Fruit fly (Drosophila melanogaster): ENCODE data around the gene Ilp4.

DNA sequence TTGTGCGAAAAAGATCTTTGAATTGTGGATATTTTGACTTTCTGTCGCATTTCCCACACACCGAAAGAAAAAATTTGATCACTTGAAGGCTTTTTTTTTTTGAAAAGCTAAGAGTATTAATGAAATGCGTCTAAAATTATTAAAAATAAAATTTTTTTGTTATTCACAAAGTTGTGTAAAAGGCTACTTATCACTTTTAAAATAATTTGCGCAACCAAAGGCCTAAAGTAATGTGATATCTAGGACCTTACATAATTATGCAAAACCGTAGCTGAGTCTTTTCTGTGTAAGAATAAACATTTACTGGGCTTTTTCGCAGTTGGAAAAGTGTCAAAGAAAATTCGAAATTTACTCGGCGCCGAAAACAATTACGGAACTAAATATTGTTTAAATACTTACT, 39.8 kb downstream of the Ilp4 start:
- TF ChIP-seq CG8319 (GFP tag; optimal IDR thresholded peaks at IDR 0.05) (no peak), CG6854 (GFP tag; optimal IDR thresholded peaks at IDR 0.05) (no peak)

Measured in whole organism, prepupa.